ENCODE assay signal across 1 fruit fly cellular context in genomic region chr3R:21782295-21782922, dm6.
TF ChIP-seq lines count a peak whose summit lies in the region.

Gene tsl (minus strand): TSS chr3R:21782536.

TF ChIP-seq in whole organism, embryonic, 481 proteins besides CTCF, POLR2A, EP300 and RAD21 (continued from another document):
- TF ChIP-seq Hmr (GFP tag; optimal IDR thresholded peaks at IDR 0.05; lab: Kevin White, UChicago) (no peak), caup (GFP tag; optimal IDR thresholded peaks at IDR 0.05; lab: Kevin White, UChicago; ENCODE audit: severe bottlenecking) (no peak), ranshi (GFP tag; IDR thresholded peaks at IDR 0.05; lab: Robert Waterston, UW) (no peak), CG8924 (tag; optimal IDR thresholded peaks at IDR 0.05; lab: Kevin White, UChicago) (no peak), CG42726 (GFP tag; IDR thresholded peaks at IDR 0.05; lab: Robert Waterston, UW; ENCODE audit: partially characterized antibody) (no peak), gsb-n (tag; optimal IDR thresholded peaks at IDR 0.05; lab: Kevin White, UChicago) (peak; percentile 5), Bdp1 (GFP tag; optimal IDR thresholded peaks at IDR 0.05; lab: Kevin White, UChicago) (no peak), gt (GFP tag; IDR thresholded peaks at IDR 0.05; lab: Robert Waterston, UW) (no peak), CkIIα-i1 (GFP tag; IDR thresholded peaks at IDR 0.05; lab: Robert Waterston, UW) (no peak), insv (GFP tag; optimal IDR thresholded peaks at IDR 0.05; lab: Kevin White, UChicago) (no peak), CG17186 (GFP tag; optimal IDR thresholded peaks at IDR 0.05; lab: Kevin White, UChicago) (no peak), dm (GFP tag; optimal IDR thresholded peaks at IDR 0.05; lab: Kevin White, UChicago) (no peak), slp2 (GFP tag; optimal IDR thresholded peaks at IDR 0.05; lab: Kevin White, UChicago) (no peak), CG12299 (tag; optimal IDR thresholded peaks at IDR 0.05; lab: Kevin White, UChicago) (no peak), CG32772 (GFP tag; IDR thresholded peaks at IDR 0.05; lab: Robert Waterston, UW) (no peak), gcm2 (GFP tag; optimal IDR thresholded peaks at IDR 0.05; lab: Kevin White, UChicago) (no peak), CHES-1-like (GFP tag; optimal IDR thresholded peaks at IDR 0.05; lab: Kevin White, UChicago) (no peak), Kr (GFP tag; optimal IDR thresholded peaks at IDR 0.05; lab: Kevin White, UChicago) (no peak), wdn (GFP tag; IDR thresholded peaks at IDR 0.05; lab: Robert Waterston, UW) (no peak), CG6175 (GFP tag; IDR thresholded peaks at IDR 0.05; lab: Robert Waterston, UW) (no peak), CG3407 (GFP tag; optimal IDR thresholded peaks at IDR 0.05; lab: Kevin White, UChicago) (no peak), klu (GFP tag; IDR thresholded peaks at IDR 0.05; lab: Robert Waterston, UW) (no peak), nom (GFP tag; optimal IDR thresholded peaks at IDR 0.05; lab: Kevin White, UChicago) (peak; percentile 34), zen2 (GFP tag; IDR thresholded peaks at IDR 0.05; lab: Robert Waterston, UW; ENCODE audit: partially characterized antibody) (0 out of 3 replicates have a peak, but pooled peaks have one; percentile 12), gem (tag; optimal IDR thresholded peaks at IDR 0.05; lab: Kevin White, UChicago) (no peak), Pdp1 (GFP tag; optimal IDR thresholded peaks at IDR 0.05; lab: Kevin White, UChicago) (no peak), Blimp-1 (GFP tag; optimal IDR thresholded peaks at IDR 0.05; lab: Kevin White, UChicago) (peak; percentile 18), Camta (GFP tag; optimal IDR thresholded peaks at IDR 0.05; lab: Kevin White, UChicago) (no peak), pros (GFP tag; optimal IDR thresholded peaks at IDR 0.05; lab: Kevin White, UChicago) (no peak), nau (GFP tag; optimal IDR thresholded peaks at IDR 0.05; lab: Kevin White, UChicago) (no peak), Deaf1 (tag; optimal IDR thresholded peaks at IDR 0.05; lab: Kevin White, UChicago) (peak; percentile 67), CG34224 (GFP tag; IDR thresholded peaks at IDR 0.05; lab: Robert Waterston, UW; ENCODE audit: partially characterized antibody) (no peak), fd102C (GFP tag; optimal IDR thresholded peaks at IDR 0.05; lab: Kevin White, UChicago) (no peak), pho (GFP tag; optimal IDR thresholded peaks at IDR 0.05; lab: Kevin White, UChicago) (no peak), Gug (GFP tag; IDR thresholded peaks at IDR 0.05; lab: Robert Waterston, UW) (no peak), CG34422 (GFP tag; IDR thresholded peaks at IDR 0.05; lab: Robert Waterston, UW) (no peak; the same call in 2 of the 3 replicates), CG7839 (tag; optimal IDR thresholded peaks at IDR 0.05; lab: Kevin White, UChicago) (no peak), CG1233 (GFP tag; optimal IDR thresholded peaks at IDR 0.05; lab: Kevin White, UChicago) (no peak), CG8290 (GFP tag; optimal IDR thresholded peaks at IDR 0.05; lab: Kevin White, UChicago) (no peak), CG8290 (tag; optimal IDR thresholded peaks at IDR 0.05; lab: Kevin White, UChicago) (no peak), CG10366 (GFP tag; IDR thresholded peaks at IDR 0.05; lab: Robert Waterston, UW) (no peak), GATAe (GFP tag; conservative IDR thresholded peaks at IDR 0.05; lab: Robert Waterston, UW) (no peak), crp (GFP tag; optimal IDR thresholded peaks at IDR 0.05; lab: Kevin White, UChicago) (no peak), tna (GFP tag; IDR thresholded peaks at IDR 0.05; lab: Robert Waterston, UW; ENCODE audit: partially characterized antibody) (no peak), HHEX (GFP tag; optimal IDR thresholded peaks at IDR 0.05; lab: Kevin White, UChicago) (no peak), Hr78 (GFP tag; optimal IDR thresholded peaks at IDR 0.05; lab: Kevin White, UChicago) (peak in 1 of 2 experiments; percentile 95), bigmax (GFP tag; optimal IDR thresholded peaks at IDR 0.05; lab: Kevin White, UChicago) (no peak), CG17802 (tag; optimal IDR thresholded peaks at IDR 0.05; lab: Kevin White, UChicago) (no peak), CG15696 (tag; optimal IDR thresholded peaks at IDR 0.05; lab: Kevin White, UChicago) (no peak), dati (GFP tag; IDR thresholded peaks at IDR 0.05; lab: Robert Waterston, UW) (no peak), CG14050 (GFP tag; IDR thresholded peaks at IDR 0.05; lab: Robert Waterston, UW) (no peak), crol (GFP tag; IDR thresholded peaks at IDR 0.05; lab: Robert Waterston, UW) (peak; percentile 24; the same call in 1 of the 2 replicates), bsh (GFP tag; optimal IDR thresholded peaks at IDR 0.05; lab: Kevin White, UChicago) (no peak), twi (tag; optimal IDR thresholded peaks at IDR 0.05; lab: Kevin White, UChicago) (no peak), CG30431 (GFP tag; optimal IDR thresholded peaks at IDR 0.05; lab: Kevin White, UChicago) (no peak), chm (GFP tag; IDR thresholded peaks at IDR 0.05; lab: Robert Waterston, UW) (peak; percentile 23; the same call in 1 of the 2 replicates), Mes4 (GFP tag; optimal IDR thresholded peaks at IDR 0.05; lab: Kevin White, UChicago) (no peak), CG13775 (GFP tag; optimal IDR thresholded peaks at IDR 0.05; lab: Kevin White, UChicago) (no peak), cato (GFP tag; optimal IDR thresholded peaks at IDR 0.05; lab: Kevin White, UChicago; ENCODE audit: borderline replicate concordance) (no peak), ara (GFP tag; IDR thresholded peaks at IDR 0.05; lab: Robert Waterston, UW) (no peak), CG12071 (GFP tag; optimal IDR thresholded peaks at IDR 0.05; lab: Kevin White, UChicago) (no peak), CG5180 (GFP tag; optimal IDR thresholded peaks at IDR 0.05; lab: Kevin White, UChicago) (peak; percentile 95), tgo (GFP tag; IDR thresholded peaks at IDR 0.05; lab: Robert Waterston, UW) (no peak), sqz (GFP tag; optimal IDR thresholded peaks at IDR 0.05; lab: Kevin White, UChicago) (no peak), z (GFP tag; IDR thresholded peaks at IDR 0.05; lab: Robert Waterston, UW) (peak; percentile 37; the same call in 1 of the 3 replicates), CG9215 (GFP tag; IDR thresholded peaks at IDR 0.05; lab: Robert Waterston, UW) (no peak), Taf1 (GFP tag; IDR thresholded peaks at IDR 0.05; lab: Robert Waterston, UW) (no peak), CG6813 (GFP tag; optimal IDR thresholded peaks at IDR 0.05; lab: Kevin White, UChicago) (no peak), CG7357 (GFP tag; IDR thresholded peaks at IDR 0.05; lab: Robert Waterston, UW) (no peak), dimm (GFP tag; IDR thresholded peaks at IDR 0.05; lab: Robert Waterston, UW) (no peak), Xbp1 (GFP tag; optimal IDR thresholded peaks at IDR 0.05; lab: Kevin White, UChicago) (no peak), vvl (GFP tag; IDR thresholded peaks at IDR 0.05; lab: Robert Waterston, UW) (peak; percentile 41; the same call in 1 of the 2 replicates), CG3065 (GFP tag; optimal IDR thresholded peaks at IDR 0.05; lab: Kevin White, UChicago) (no peak), schlank (tag; optimal IDR thresholded peaks at IDR 0.05; lab: Kevin White, UChicago) (no peak), HLH54F (GFP tag; optimal IDR thresholded peaks at IDR 0.05; lab: Kevin White, UChicago) (no peak), lov (optimal IDR thresholded peaks at IDR 0.05; lab: Kevin White, UChicago) (no peak), lov (GFP tag; IDR thresholded peaks at IDR 0.05; lab: Robert Waterston, UW) (no peak), ems (GFP tag; optimal IDR thresholded peaks at IDR 0.05; lab: Kevin White, UChicago) (no peak), kni (GFP tag; optimal IDR thresholded peaks at IDR 0.05; lab: Kevin White, UChicago) (no peak), CG11398 (GFP tag; optimal IDR thresholded peaks at IDR 0.05; lab: Kevin White, UChicago) (no peak), Rfx (GFP tag; IDR thresholded peaks at IDR 0.05; lab: Robert Waterston, UW) (no peak), Bgb (GFP tag; IDR thresholded peaks at IDR 0.05; lab: Robert Waterston, UW; ENCODE audit: partially characterized antibody) (peak; percentile 15; the same call in 1 of the 2 replicates), ken (GFP tag; IDR thresholded peaks at IDR 0.05; lab: Robert Waterston, UW) (no peak), CG18764 (GFP tag; optimal IDR thresholded peaks at IDR 0.05; lab: Kevin White, UChicago) (no peak), CG3281 (GFP tag; optimal IDR thresholded peaks at IDR 0.05; lab: Kevin White, UChicago) (no peak), H15 (GFP tag; IDR thresholded peaks at IDR 0.05; lab: Robert Waterston, UW) (no peak), CG12155 (GFP tag; optimal IDR thresholded peaks at IDR 0.05; lab: Kevin White, UChicago) (no peak), chinmo (GFP tag; IDR thresholded peaks at IDR 0.05; lab: Robert Waterston, UW; ENCODE audit: partially characterized antibody) (peak; percentile 71; the same call in 1 of the 4 replicates), cg (GFP tag; optimal IDR thresholded peaks at IDR 0.05; lab: Kevin White, UChicago) (peak; percentile 16), Eip74EF (GFP tag; optimal IDR thresholded peaks at IDR 0.05; lab: Kevin White, UChicago) (no peak), CG6765 (GFP tag; optimal IDR thresholded peaks at IDR 0.05; lab: Kevin White, UChicago) (no peak), ftz-f1 (GFP tag; optimal IDR thresholded peaks at IDR 0.05; lab: Kevin White, UChicago) (no peak), phol (tag; optimal IDR thresholded peaks at IDR 0.05; lab: Kevin White, UChicago) (no peak), Jarid2 (GFP tag; optimal IDR thresholded peaks at IDR 0.05; lab: Kevin White, UChicago) (peak; percentile 74), pum (GFP tag; optimal IDR thresholded peaks at IDR 0.05; lab: Kevin White, UChicago) (no peak), CG1832 (GFP tag; optimal IDR thresholded peaks at IDR 0.05; lab: Kevin White, UChicago) (no peak), CG6654 (GFP tag; optimal IDR thresholded peaks at IDR 0.05; lab: Kevin White, UChicago) (no peak), prd (optimal IDR thresholded peaks at IDR 0.05; lab: Kevin White, UChicago) (no peak), prd (GFP tag; IDR thresholded peaks at IDR 0.05; lab: Robert Waterston, UW) (no peak), mam (GFP tag; optimal IDR thresholded peaks at IDR 0.05; lab: Kevin White, UChicago) (no peak), CG8765 (GFP tag; IDR thresholded peaks at IDR 0.05; lab: Robert Waterston, UW) (no peak), pfk (GFP tag; optimal IDR thresholded peaks at IDR 0.05; lab: Kevin White, UChicago) (no peak), eve (GFP tag; optimal IDR thresholded peaks at IDR 0.05; lab: Kevin White, UChicago) (no peak), CG10654 (GFP tag; optimal IDR thresholded peaks at IDR 0.05; lab: Kevin White, UChicago) (no peak), danr (GFP tag; IDR thresholded peaks at IDR 0.05; lab: Robert Waterston, UW) (no peak), CG14965 (GFP tag; optimal IDR thresholded peaks at IDR 0.05; lab: Kevin White, UChicago; ENCODE audit: borderline replicate concordance) (no peak), Drgx (GFP tag; IDR thresholded peaks at IDR 0.05; lab: Robert Waterston, UW) (no peak), Oli (tag; optimal IDR thresholded peaks at IDR 0.05; lab: Kevin White, UChicago) (no peak), Asciz (GFP tag; optimal IDR thresholded peaks at IDR 0.05; lab: Kevin White, UChicago) (no peak), ac (GFP tag; optimal IDR thresholded peaks at IDR 0.05; lab: Kevin White, UChicago) (no peak), tup (GFP tag; optimal IDR thresholded peaks at IDR 0.05; lab: Kevin White, UChicago) (no peak), CG2199 (GFP tag; IDR thresholded peaks at IDR 0.05; lab: Robert Waterston, UW) (peak; percentile 87), Meics (GFP tag; optimal IDR thresholded peaks at IDR 0.05; lab: Kevin White, UChicago) (no peak), CG4360 (GFP tag; IDR thresholded peaks at IDR 0.05; lab: Robert Waterston, UW) (no peak), crc (GFP tag; optimal IDR thresholded peaks at IDR 0.05; lab: Kevin White, UChicago) (no peak), row (GFP tag; IDR thresholded peaks at IDR 0.05; lab: Robert Waterston, UW) (no peak)
